Fruit fly (Drosophila melanogaster): ENCODE measurements around the gene CG14309.

DNA sequence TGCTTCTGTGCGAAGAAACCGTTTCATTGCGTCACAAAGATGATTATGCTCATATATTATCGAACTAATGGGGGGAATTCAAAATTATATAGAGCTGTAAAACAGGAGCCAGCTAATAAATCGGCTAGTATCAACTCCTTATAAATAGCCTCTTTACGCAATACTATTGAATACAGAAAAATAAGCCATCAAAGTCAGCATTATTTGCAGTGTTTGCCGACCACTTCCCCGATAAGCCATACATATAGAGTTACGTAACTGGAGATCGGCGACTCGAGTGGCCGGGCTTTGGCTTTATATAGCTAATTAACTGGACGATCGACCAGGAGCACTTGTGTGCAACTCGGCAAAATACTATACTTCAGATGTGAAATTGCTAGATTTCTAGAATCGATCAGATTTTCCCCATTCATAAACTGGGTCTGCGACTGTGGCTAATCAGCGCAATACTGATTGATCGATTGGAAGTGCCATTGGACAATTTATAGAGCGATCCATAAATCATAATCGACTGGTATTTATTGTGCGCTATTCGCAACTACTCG, 13.0 kb upstream of the CG14309 start:
- TF ChIP-seq psq (optimal IDR thresholded peaks at IDR 0.05) (no peak), h (optimal IDR thresholded peaks at IDR 0.05) (no peak), ttk (optimal IDR thresholded peaks at IDR 0.05) (no peak), Sin3A (optimal IDR thresholded peaks at IDR 0.05) (no peak), insv (optimal IDR thresholded peaks at IDR 0.05) (no peak)
